Fruit fly (Drosophila melanogaster) whole organism, embryonic: ENCODE measurements around the gene raw.

Experiments
- CG14441 ChIP-seq: fragments of 200-800 bp; sonication (Bioruptor generic); IDR thresholded peaks from 2 replicates; pipeline ENCODE4 v1.3.6; 2022; ENCODE audit warnings: missing biosample characterization, missing genetic modification characterization
- CG15479 ChIP-seq: fragments of 200-800 bp; sonication (Bioruptor generic); optimal IDR thresholded peaks from 3 replicates; lab custom pipeline; 2019; ENCODE audit warnings: missing biosample characterization, mild to moderate bottlenecking, missing genetic modification characterization, moderate library complexity
- CG30403 ChIP-seq: fragments of 200-800 bp; sonication (Bioruptor generic); optimal IDR thresholded peaks from 3 replicates; lab custom pipeline; 2016; ENCODE audit warnings: missing biosample characterization, missing genetic modification characterization
- CG6254 ChIP-seq: fragments of 200-800 bp; sonication (Bioruptor generic); optimal IDR thresholded peaks from 3 replicates; lab custom pipeline; 2017; ENCODE audit warnings: mild to moderate bottlenecking, missing biosample characterization, missing genetic modification reagents, missing genetic modification characterization
- Ptx1 ChIP-seq: fragments of 200-800 bp; sonication (Bioruptor generic); IDR thresholded peaks from 2 replicates; pipeline ENCODE4 v1.3.6; 2022; ENCODE audit warnings: missing biosample characterization, missing genetic modification characterization
- ap ChIP-seq: fragments of 200-800 bp; sonication (Bioruptor generic); IDR thresholded peaks from 2 replicates; pipeline ENCODE4 v1.3.6; 2022; ENCODE audit warnings: missing biosample characterization, missing genetic modification characterization
- gce ChIP-seq: fragments of 200-800 bp; sonication (Bioruptor generic); IDR thresholded peaks from 3 replicates; pipeline ENCODE4 v1.3.6; 2022; ENCODE audit warnings: missing biosample characterization, missing genetic modification characterization
- pan ChIP-seq, 4 experiments: fragments of >200 bp in 3 of 4; fragments of 200-800 bp in 1 of 4; sonication (Bioruptor generic) in 1 of 4; optimal IDR thresholded peaks in 3 of 4; IDR thresholded peaks in 1 of 4; 2 replicates each; pipeline versions ENCODE4 v1.3.6 to Lab custom; 2017 to 2022; ENCODE audit warnings: missing biosample characterization in 2 of 4, missing genetic modification characterization in 2 of 4, mixed read lengths in 1 of 4
- prd ChIP-seq, 3 experiments: fragments of >200 bp in 2 of 3; fragments of 200-800 bp in 1 of 3; sonication (Bioruptor generic) in 1 of 3; optimal IDR thresholded peaks in 2 of 3; IDR thresholded peaks in 1 of 3; 2 replicates in 2 of 3; 3 replicates in 1 of 3; pipeline versions ENCODE4 v1.3.6 to Lab custom; 2017 to 2022; ENCODE audit warnings: missing biosample characterization in 1 of 3, missing genetic modification characterization in 1 of 3
- shn ChIP-seq: fragments of 200-800 bp; sonication (Bioruptor generic); optimal IDR thresholded peaks from 3 replicates; lab custom pipeline; 2016; ENCODE audit warnings: missing biosample characterization, missing genetic modification characterization

DNA sequence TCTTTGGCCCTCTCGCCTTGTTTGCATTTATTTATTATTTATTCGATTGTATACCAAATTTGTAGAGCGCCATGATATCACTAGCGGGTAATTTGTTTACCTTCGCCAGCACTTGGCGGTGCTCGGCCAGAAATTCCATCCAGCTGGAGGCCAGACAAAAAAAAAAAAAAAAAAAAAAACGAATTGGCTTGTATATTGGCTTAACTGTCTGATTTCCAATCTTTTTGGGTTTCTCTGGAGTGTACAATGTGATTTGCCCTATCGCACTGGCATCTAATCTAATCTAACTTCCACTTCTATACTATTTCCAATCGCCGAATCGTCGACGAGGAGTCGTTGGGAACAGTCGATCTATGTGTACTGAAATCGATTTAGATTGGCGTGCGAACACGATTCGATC, 20.7 kb downstream of the raw start:
- TF ChIP-seq shn (GFP tag; lab: Kevin White, UChicago) (no peak), gce (GFP tag; lab: Robert Waterston, UW) (no peak), prd (optimal IDR thresholded peaks at IDR 0.05; lab: Kevin White, UChicago) (no peak), prd (GFP tag; IDR thresholded peaks at IDR 0.05; lab: Robert Waterston, UW) (no peak), CG30403 (GFP tag; lab: Kevin White, UChicago) (no peak), Ptx1 (GFP tag; lab: Robert Waterston, UW) (no peak), CG14441 (GFP tag; lab: Robert Waterston, UW) (no peak), CG6254 (no peak), ap (GFP tag; lab: Robert Waterston, UW) (no peak), CG15479 (GFP tag; lab: Kevin White, UChicago) (no peak), pan (optimal IDR thresholded peaks at IDR 0.05; lab: Kevin White, UChicago) (no peak), pan (GFP tag; optimal IDR thresholded peaks at IDR 0.05 in 1 of 2, IDR thresholded peaks at IDR 0.05 in 1 of 2) (no peak)
